Fruit fly (Drosophila melanogaster) whole organism, embryonic: ENCODE results near the gene Lsp2.

Experiments used
- B-H2 ChIP-seq: fragments of 200-800 bp; sonication (Bioruptor generic); optimal IDR thresholded peaks from 2 replicates; lab custom pipeline; 2018; ENCODE audit warnings: missing biosample characterization, mild to moderate bottlenecking, missing genetic modification characterization
- BEAF-32 ChIP-seq: fragments of 200-800 bp; sonication (Bioruptor generic); optimal IDR thresholded peaks from 3 replicates; lab custom pipeline; 2017; ENCODE audit warnings: missing biosample characterization, missing genetic modification characterization, mild to moderate bottlenecking, moderate library complexity, missing genetic modification reagents
- CG10366 ChIP-seq: fragments of 200-800 bp; sonication (Bioruptor generic); IDR thresholded peaks from 2 replicates; pipeline ENCODE4 v1.3.6; 2022; ENCODE audit warnings: missing biosample characterization, missing genetic modification characterization
- CG11247 ChIP-seq: fragments of 200-800 bp; sonication (Bioruptor generic); IDR thresholded peaks from 2 replicates; pipeline ENCODE4 v1.3.6; 2022; ENCODE audit warnings: missing biosample characterization, missing genetic modification characterization
- CG12104 ChIP-seq: fragments of 200-800 bp; sonication (Bioruptor generic); optimal IDR thresholded peaks from 3 replicates; lab custom pipeline; 2016; ENCODE audit warnings: missing biosample characterization, missing genetic modification characterization
- CG13424 ChIP-seq: fragments of 200-800 bp; sonication (Bioruptor generic); optimal IDR thresholded peaks from 2 replicates; lab custom pipeline; 2019; ENCODE audit warnings: missing biosample characterization, mild to moderate bottlenecking, missing genetic modification characterization, moderate library complexity
- CG15073 ChIP-seq: fragments of 200-800 bp; sonication (Bioruptor generic); optimal IDR thresholded peaks from 2 replicates; lab custom pipeline; 2016; ENCODE audit warnings: missing biosample characterization, missing genetic modification characterization
- CG17568 ChIP-seq: fragments of 200-800 bp; sonication (Bioruptor generic); optimal IDR thresholded peaks from 2 replicates; lab custom pipeline; 2018; ENCODE audit warnings: missing biosample characterization, mild to moderate bottlenecking, missing genetic modification characterization, moderate library complexity
- CG17802 ChIP-seq: fragments of 200-800 bp; sonication (Bioruptor generic); optimal IDR thresholded peaks from 2 replicates; lab custom pipeline; 2018; ENCODE audit warnings: missing biosample characterization, mild to moderate bottlenecking, missing genetic modification characterization, moderate library complexity
- CG17829 ChIP-seq: fragments of 200-800 bp; optimal IDR thresholded peaks from 2 replicates; lab custom pipeline; 2019; ENCODE audit warnings: missing biosample characterization, mild to moderate bottlenecking, missing genetic modification characterization, moderate library complexity
- CG17912 ChIP-seq: fragments of 200-800 bp; sonication (Bioruptor generic); optimal IDR thresholded peaks from 2 replicates; lab custom pipeline; 2018; ENCODE audit warnings: missing biosample characterization, mild to moderate bottlenecking, missing genetic modification characterization
- CG2129 ChIP-seq: fragments of 200-800 bp; sonication (Bioruptor generic); IDR thresholded peaks from 2 replicates; pipeline ENCODE4 v1.3.6; 2022; ENCODE audit warnings: missing biosample characterization, missing genetic modification characterization; ENCODE audit not compliant: partially characterized antibody
- CG2202 ChIP-seq: fragments of 200-800 bp; sonication (Bioruptor generic); optimal IDR thresholded peaks from 2 replicates; lab custom pipeline; 2018; ENCODE audit warnings: missing biosample characterization, mild to moderate bottlenecking, missing genetic modification characterization
- CG2889 ChIP-seq: fragments of 200-800 bp; sonication (Bioruptor generic); IDR thresholded peaks from 3 replicates; pipeline ENCODE4 v1.3.6; 2022; ENCODE audit warnings: missing biosample characterization, missing genetic modification characterization
- CG3065 ChIP-seq: fragments of 200-800 bp; sonication (Bioruptor generic); optimal IDR thresholded peaks from 2 replicates; lab custom pipeline; 2016; ENCODE audit warnings: missing biosample characterization, missing genetic modification characterization
- CG3281 ChIP-seq: fragments of 200-800 bp; sonication (Bioruptor generic); optimal IDR thresholded peaks from 3 replicates; lab custom pipeline; 2017; ENCODE audit warnings: missing biosample characterization, mild to moderate bottlenecking, missing genetic modification characterization
- CG33557 ChIP-seq: fragments of 200-800 bp; sonication (Bioruptor generic); optimal IDR thresholded peaks from 2 replicates; lab custom pipeline; 2019; ENCODE audit warnings: missing biosample characterization, mild to moderate bottlenecking, missing genetic modification characterization, moderate library complexity
- CG3407 ChIP-seq: fragments of 200-800 bp; sonication (Bioruptor generic); optimal IDR thresholded peaks from 2 replicates; lab custom pipeline; 2018; ENCODE audit warnings: missing biosample characterization, mild to moderate bottlenecking, missing genetic modification characterization
- CG3838 ChIP-seq: fragments of 200-800 bp; sonication (Bioruptor generic); optimal IDR thresholded peaks from 3 replicates; lab custom pipeline; 2016; ENCODE audit warnings: missing biosample characterization, missing genetic modification characterization
- CG3995 ChIP-seq: fragments of 200-800 bp; sonication (Bioruptor generic); optimal IDR thresholded peaks from 3 replicates; lab custom pipeline; 2016; ENCODE audit warnings: missing biosample characterization, missing genetic modification characterization
- CG6765 ChIP-seq: fragments of 200-800 bp; sonication (Bioruptor generic); optimal IDR thresholded peaks from 3 replicates; lab custom pipeline; 2017; ENCODE audit warnings: missing biosample characterization, mild to moderate bottlenecking, missing genetic modification characterization
- CG6854 ChIP-seq: fragments of 200-800 bp; sonication (Bioruptor generic); optimal IDR thresholded peaks from 3 replicates; lab custom pipeline; 2017; ENCODE audit warnings: missing biosample characterization, mild to moderate bottlenecking, missing genetic modification characterization
- CG8944 ChIP-seq: fragments of 200-800 bp; sonication (Bioruptor generic); optimal IDR thresholded peaks from 3 replicates; lab custom pipeline; 2016; ENCODE audit warnings: missing biosample characterization, missing genetic modification characterization
- CoRest ChIP-seq: fragments of 200-800 bp; sonication (Bioruptor generic); optimal IDR thresholded peaks from 3 replicates; lab custom pipeline; 2018; ENCODE audit warnings: missing biosample characterization, mild to moderate bottlenecking, missing genetic modification characterization, moderate library complexity
- CrebB ChIP-seq: fragments of 200-800 bp; sonication (Bioruptor generic); optimal IDR thresholded peaks from 3 replicates; lab custom pipeline; 2018; ENCODE audit warnings: missing biosample characterization, mild to moderate bottlenecking, missing genetic modification characterization
- D ChIP-seq, 2 experiments: fragments of 200-800 bp in 1 of 2; fragments of >200 bp in 1 of 2; sonication (Bioruptor generic) in 1 of 2; optimal IDR thresholded peaks; 2 replicates in 1 of 2; 3 replicates in 1 of 2; lab custom pipeline; 2017; ENCODE audit warnings: mild to moderate bottlenecking in 1 of 2, missing biosample characterization in 1 of 2, missing genetic modification characterization in 1 of 2, missing genetic modification reagents in 1 of 2
- Doc2 ChIP-seq: fragments of 200-800 bp; sonication (Bioruptor generic); IDR thresholded peaks from 2 replicates; pipeline ENCODE4 v1.3.6; 2022; ENCODE audit warnings: missing biosample characterization, missing genetic modification characterization
- E2f1 ChIP-seq: fragments of 200-800 bp; sonication (Bioruptor generic); IDR thresholded peaks from 2 replicates; pipeline ENCODE4 v1.3.6; 2022; ENCODE audit warnings: missing biosample characterization, missing genetic modification characterization
- Elba2 ChIP-seq: fragments of 200-800 bp; sonication (Bioruptor generic); optimal IDR thresholded peaks from 3 replicates; lab custom pipeline; 2016; ENCODE audit warnings: missing biosample characterization, missing genetic modification characterization
- Hr51 ChIP-seq, 2 experiments: fragments of 200-800 bp; sonication (Bioruptor generic); optimal IDR thresholded peaks; 2 replicates in 1 of 2; 3 replicates in 1 of 2; lab custom pipeline; 2016 to 2018; ENCODE audit warnings: missing biosample characterization in 2 of 2, missing genetic modification characterization in 2 of 2, mild to moderate bottlenecking in 1 of 2, moderate library complexity in 1 of 2
- MBD-R2 ChIP-seq: fragments of 200-800 bp; sonication (Bioruptor generic); IDR thresholded peaks from 2 replicates; pipeline ENCODE4 v1.3.6; 2022; ENCODE audit warnings: missing biosample characterization, missing genetic modification characterization
- Mrtf ChIP-seq: fragments of 200-800 bp; sonication (Bioruptor generic); IDR thresholded peaks from 3 replicates; pipeline ENCODE4 v1.3.6; 2022; ENCODE audit warnings: missing biosample characterization, missing genetic modification characterization
- Myb ChIP-seq: fragments of 200-800 bp; sonication (Bioruptor generic); optimal IDR thresholded peaks from 2 replicates; lab custom pipeline; 2016; ENCODE audit warnings: missing biosample characterization, missing genetic modification characterization
- Oaz ChIP-seq: fragments of 200-800 bp; sonication (Bioruptor generic); IDR thresholded peaks from 2 replicates; pipeline ENCODE4 v1.3.6; 2022; ENCODE audit warnings: missing biosample characterization, missing genetic modification characterization
- Scr ChIP-seq: fragments of 200-800 bp; sonication (Bioruptor generic); IDR thresholded peaks from 2 replicates; pipeline ENCODE4 v1.3.6; 2022; ENCODE audit warnings: missing biosample characterization, missing genetic modification characterization; ENCODE audit not compliant: partially characterized antibody
- Xbp1 ChIP-seq: fragments of 200-800 bp; sonication (Bioruptor generic); optimal IDR thresholded peaks from 3 replicates; lab custom pipeline; 2016; ENCODE audit warnings: missing biosample characterization, mild to moderate bottlenecking, missing genetic modification characterization
- bbx ChIP-seq: fragments of 200-800 bp; sonication (Bioruptor generic); IDR thresholded peaks from 2 replicates; pipeline ENCODE4 v1.3.6; 2022; ENCODE audit warnings: missing biosample characterization, missing genetic modification characterization; ENCODE audit not compliant: partially characterized antibody
- esg ChIP-seq: fragments of 200-800 bp; sonication (Bioruptor generic); conservative IDR thresholded peaks from 2 replicates; pipeline ENCODE4 v1.3.6; 2022; ENCODE audit warnings: missing biosample characterization, missing genetic modification characterization
- gce ChIP-seq: fragments of 200-800 bp; sonication (Bioruptor generic); IDR thresholded peaks from 3 replicates; pipeline ENCODE4 v1.3.6; 2022; ENCODE audit warnings: missing biosample characterization, missing genetic modification characterization
- kah ChIP-seq: fragments of 200-800 bp; sonication (Bioruptor generic); optimal IDR thresholded peaks from 2 replicates; lab custom pipeline; 2018; ENCODE audit warnings: missing biosample characterization, mild to moderate bottlenecking, missing genetic modification characterization
- pan ChIP-seq, 4 experiments: fragments of >200 bp in 3 of 4; fragments of 200-800 bp in 1 of 4; sonication (Bioruptor generic) in 1 of 4; optimal IDR thresholded peaks in 3 of 4; IDR thresholded peaks in 1 of 4; 2 replicates each; pipeline versions ENCODE4 v1.3.6 to Lab custom; 2017 to 2022; ENCODE audit warnings: missing biosample characterization in 2 of 4, missing genetic modification characterization in 2 of 4, mixed read lengths in 1 of 4
- sc ChIP-seq, 3 experiments: fragments of >200 bp in 2 of 3; fragments of 200-800 bp in 1 of 3; sonication (Bioruptor generic) in 1 of 3; optimal IDR thresholded peaks; 2 replicates in 2 of 3; 3 replicates in 1 of 3; lab custom pipeline; 2017; ENCODE audit warnings: mild to moderate bottlenecking in 1 of 3, missing biosample characterization in 1 of 3, missing genetic modification characterization in 1 of 3, missing genetic modification reagents in 1 of 3
- seq ChIP-seq: fragments of 200-800 bp; sonication (Bioruptor generic); IDR thresholded peaks from 2 replicates; pipeline ENCODE4 v1.3.6; 2022; ENCODE audit warnings: missing biosample characterization, missing genetic modification characterization
- sna ChIP-seq: fragments of 200-800 bp; sonication (Bioruptor generic); IDR thresholded peaks from 2 replicates; pipeline ENCODE4 v1.3.6; 2022; ENCODE audit warnings: missing biosample characterization, missing genetic modification characterization; ENCODE audit not compliant: partially characterized antibody
- stc ChIP-seq: fragments of 200-800 bp; sonication (Bioruptor generic); IDR thresholded peaks from 2 replicates; pipeline ENCODE4 v1.3.6; 2022; ENCODE audit warnings: missing biosample characterization, missing genetic modification characterization
- sug ChIP-seq: fragments of 200-800 bp; optimal IDR thresholded peaks from 2 replicates; lab custom pipeline; 2019; ENCODE audit warnings: missing biosample characterization, mild to moderate bottlenecking, missing genetic modification characterization, moderate library complexity
- tgo ChIP-seq: fragments of 200-800 bp; sonication (Bioruptor generic); IDR thresholded peaks from 3 replicates; pipeline ENCODE4 v1.3.6; 2022; ENCODE audit warnings: missing biosample characterization, missing genetic modification characterization
- wek ChIP-seq: fragments of 200-800 bp; sonication (Bioruptor generic); optimal IDR thresholded peaks from 3 replicates; lab custom pipeline; 2018; ENCODE audit warnings: missing biosample characterization, mild to moderate bottlenecking, missing genetic modification characterization, moderate library complexity
- yki ChIP-seq: fragments of >200 bp; optimal IDR thresholded peaks from 3 replicates; lab custom pipeline; 2018

Gene Lsp2

DNA sequence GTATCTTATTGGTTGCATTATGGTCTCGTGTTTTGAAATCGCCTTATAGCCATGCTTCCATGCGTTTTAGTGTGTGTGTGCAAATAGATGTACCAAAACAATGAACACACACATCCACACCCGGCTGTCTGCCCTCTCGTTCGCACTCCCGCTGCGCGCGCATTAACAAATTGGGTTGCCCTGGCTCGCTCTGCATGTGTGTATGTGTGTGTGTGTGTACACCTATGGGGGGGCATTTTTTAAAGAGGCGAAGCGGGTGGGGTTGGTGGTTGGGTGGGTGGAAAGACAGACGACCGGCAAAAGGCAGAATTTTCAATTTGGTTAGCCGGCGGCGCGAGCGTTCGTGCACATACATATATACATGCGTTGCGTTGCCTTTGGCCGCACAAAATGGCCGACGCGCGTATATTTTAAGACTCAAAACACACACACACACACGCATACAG is 5.0 kb upstream of the Lsp2 start (continued):
- TF ChIP-seq Scr = peak; percentile 19; the same call in 1 of the 2 replicates
- TF ChIP-seq esg (GFP tag; lab: Robert Waterston, UW) = no peak
- peak; percentile 56; the same call in 1 of the 2 replicates for TF ChIP-seq seq
- TF ChIP-seq kah (GFP tag; lab: Kevin White, UChicago) = peak; percentile 74
- TF ChIP-seq CG2889 (GFP tag; lab: Robert Waterston, UW) = no peak
- no peak for TF ChIP-seq CG6765 (GFP tag; lab: Kevin White, UChicago)
- 0 out of 2 replicates have a peak, but pooled peaks have one; percentile 7 for TF ChIP-seq stc (GFP tag; lab: Robert Waterston, UW)
- TF ChIP-seq Hr51 (GFP tag; optimal IDR thresholded peaks at IDR 0.05; lab: Kevin White, UChicago) = no peak
- TF ChIP-seq CG13424 (tag; lab: Kevin White, UChicago) = peak; percentile 29
- TF ChIP-seq Xbp1 = no peak
- TF ChIP-seq wek (GFP tag; lab: Kevin White, UChicago) = peak; percentile 60
- TF ChIP-seq yki = no peak
- TF ChIP-seq CG8944 (GFP tag; lab: Kevin White, UChicago) = no peak
- peak; percentile 95 for TF ChIP-seq Elba2 (GFP tag; lab: Kevin White, UChicago)
- no peak for TF ChIP-seq CG10366 (GFP tag; lab: Robert Waterston, UW)
- peak; percentile 36 for TF ChIP-seq CG33557
- no peak for TF ChIP-seq CG17802
- no peak for TF ChIP-seq CG2202
- TF ChIP-seq pan (optimal IDR thresholded peaks at IDR 0.05; lab: Kevin White, UChicago) = no peak
- peak in 1 of 2 experiments; percentile 11 for TF ChIP-seq pan (GFP tag; optimal IDR thresholded peaks at IDR 0.05 in 1 of 2, IDR thresholded peaks at IDR 0.05 in 1 of 2)
- no peak for TF ChIP-seq Oaz (GFP tag; lab: Robert Waterston, UW)
- peak; percentile 100 for TF ChIP-seq sug (tag; lab: Kevin White, UChicago)
- no peak for TF ChIP-seq CG15073 (GFP tag; lab: Kevin White, UChicago)
- no peak for TF ChIP-seq CG3995
- no peak for TF ChIP-seq Doc2 (GFP tag; lab: Robert Waterston, UW)
- peak; percentile 76 for TF ChIP-seq CG17912 (GFP tag; lab: Kevin White, UChicago)
- no peak for TF ChIP-seq BEAF-32 (GFP tag; lab: Kevin White, UChicago)
- peak; percentile 40 for TF ChIP-seq CG17568
- TF ChIP-seq CoRest (tag; lab: Kevin White, UChicago) = peak; percentile 57
- no peak for TF ChIP-seq tgo (GFP tag; lab: Robert Waterston, UW)
- TF ChIP-seq sc (optimal IDR thresholded peaks at IDR 0.05; lab: Kevin White, UChicago) = no peak
- no peak for TF ChIP-seq sc (GFP tag; optimal IDR thresholded peaks at IDR 0.05; lab: Kevin White, UChicago)
- no peak for TF ChIP-seq Myb (GFP tag; lab: Kevin White, UChicago)
- no peak for TF ChIP-seq CG3065 (GFP tag; lab: Kevin White, UChicago)
- peak; percentile 28 for TF ChIP-seq CG3281
- peak; percentile 40 for TF ChIP-seq CG17829 (tag; lab: Kevin White, UChicago)
- peak; percentile 13 for TF ChIP-seq CG6854 (GFP tag; lab: Kevin White, UChicago)
- peak; percentile 71 for TF ChIP-seq B-H2 (GFP tag; lab: Kevin White, UChicago)
- peak; percentile 52 for TF ChIP-seq D (optimal IDR thresholded peaks at IDR 0.05; lab: Kevin White, UChicago)
- peak; percentile 59 for TF ChIP-seq D (GFP tag; optimal IDR thresholded peaks at IDR 0.05; lab: Kevin White, UChicago)
- TF ChIP-seq CG2129 (GFP tag; lab: Robert Waterston, UW) = no peak
- TF ChIP-seq CG11247 (GFP tag; lab: Robert Waterston, UW) = no peak
- no peak for TF ChIP-seq CG12104 (GFP tag; lab: Kevin White, UChicago)
- peak; percentile 70 for TF ChIP-seq MBD-R2
- TF ChIP-seq sna = no peak
- TF ChIP-seq gce (GFP tag; lab: Robert Waterston, UW) = no peak
- TF ChIP-seq CG3407 = no peak
- no peak for TF ChIP-seq Mrtf
- TF ChIP-seq CG3838 (GFP tag; lab: Kevin White, UChicago) = no peak
- peak; percentile 53; the same call in 1 of the 2 replicates for TF ChIP-seq E2f1 (GFP tag; lab: Robert Waterston, UW)
- TF ChIP-seq bbx (GFP tag; lab: Robert Waterston, UW) = peak; percentile 57; the same call in 1 of the 2 replicates
- TF ChIP-seq CrebB (tag; lab: Kevin White, UChicago) = peak; percentile 51
